Fruit fly (Drosophila melanogaster) whole organism, embryonic: ENCODE results near the gene CG10140.

Source experiments
- Ada2b ChIP-seq: fragments of 200-800 bp; sonication (Bioruptor generic); IDR thresholded peaks from 2 replicates; pipeline ENCODE4 v1.3.6; 2022; ENCODE audit warnings: missing biosample characterization, missing genetic modification characterization
- Awh ChIP-seq: fragments of 200-800 bp; sonication (Bioruptor generic); IDR thresholded peaks from 2 replicates; pipeline ENCODE4, ENCODE4 v1.3.6; 2022; ENCODE audit warnings: missing biosample characterization, missing genetic modification characterization
- B-H2 ChIP-seq: fragments of 200-800 bp; sonication (Bioruptor generic); optimal IDR thresholded peaks from 2 replicates; lab custom pipeline; 2018; ENCODE audit warnings: missing biosample characterization, mild to moderate bottlenecking, missing genetic modification characterization
- CG11695 ChIP-seq: fragments of 200-800 bp; sonication (Bioruptor generic); IDR thresholded peaks from 3 replicates; pipeline ENCODE4 v1.3.6; 2022; ENCODE audit warnings: missing biosample characterization, missing genetic modification characterization
- CG12104 ChIP-seq: fragments of 200-800 bp; sonication (Bioruptor generic); optimal IDR thresholded peaks from 3 replicates; lab custom pipeline; 2016; ENCODE audit warnings: missing biosample characterization, missing genetic modification characterization
- CG13296 ChIP-seq: fragments of 200-800 bp; sonication (Bioruptor generic); optimal IDR thresholded peaks from 3 replicates; lab custom pipeline; 2018; ENCODE audit warnings: missing biosample characterization, mild to moderate bottlenecking, missing genetic modification characterization
- CG13775 ChIP-seq: fragments of 200-800 bp; sonication (Bioruptor generic); optimal IDR thresholded peaks from 3 replicates; lab custom pipeline; 2017; ENCODE audit warnings: missing biosample characterization, mild to moderate bottlenecking, missing genetic modification characterization
- CG13894 ChIP-seq: fragments of 200-800 bp; sonication (Bioruptor generic); optimal IDR thresholded peaks from 3 replicates; lab custom pipeline; 2018; ENCODE audit warnings: missing biosample characterization, mild to moderate bottlenecking, missing genetic modification characterization, moderate library complexity
- CG14860 ChIP-seq: fragments of 200-800 bp; sonication (Bioruptor generic); IDR thresholded peaks from 3 replicates; pipeline ENCODE4 v1.3.6; 2022; ENCODE audit warnings: missing biosample characterization, missing genetic modification characterization; ENCODE audit not compliant: partially characterized antibody
- CG17359 ChIP-seq: fragments of 200-800 bp; sonication (Bioruptor generic); optimal IDR thresholded peaks from 3 replicates; lab custom pipeline; 2018; ENCODE audit warnings: missing biosample characterization, mild to moderate bottlenecking, missing genetic modification characterization, moderate library complexity
- CG17361 ChIP-seq: fragments of 200-800 bp; sonication (Bioruptor generic); IDR thresholded peaks from 3 replicates; pipeline ENCODE4 v1.3.6; 2022; ENCODE audit warnings: missing biosample characterization, missing genetic modification characterization
- CG18011 ChIP-seq: fragments of 200-800 bp; sonication (Bioruptor generic); optimal IDR thresholded peaks from 2 replicates; lab custom pipeline; 2017; ENCODE audit warnings: missing biosample characterization, missing genetic modification characterization, mild to moderate bottlenecking, moderate library complexity, missing genotype
- CG30403 ChIP-seq: fragments of 200-800 bp; sonication (Bioruptor generic); optimal IDR thresholded peaks from 3 replicates; lab custom pipeline; 2016; ENCODE audit warnings: missing biosample characterization, missing genetic modification characterization
- CG3995 ChIP-seq: fragments of 200-800 bp; sonication (Bioruptor generic); optimal IDR thresholded peaks from 3 replicates; lab custom pipeline; 2016; ENCODE audit warnings: missing biosample characterization, missing genetic modification characterization
- CG4424 ChIP-seq: fragments of 200-800 bp; sonication (Bioruptor generic); optimal IDR thresholded peaks from 3 replicates; lab custom pipeline; 2016; ENCODE audit warnings: missing biosample characterization, missing genetic modification characterization
- CTCF ChIP-seq: fragments of 200-800 bp; sonication (Bioruptor generic); optimal IDR thresholded peaks from 2 replicates; lab custom pipeline; 2017; ENCODE audit warnings: missing biosample characterization, mild to moderate bottlenecking, missing genetic modification characterization, moderate library complexity
- Chrac-16 ChIP-seq: fragments of 200-800 bp; sonication (Bioruptor generic); optimal IDR thresholded peaks from 3 replicates; lab custom pipeline; 2016; ENCODE audit warnings: missing biosample characterization, missing genetic modification characterization
- Dad ChIP-seq: fragments of 200-800 bp; sonication (Bioruptor generic); optimal IDR thresholded peaks from 3 replicates; lab custom pipeline; 2016; ENCODE audit warnings: missing biosample characterization, missing genetic modification characterization
- HHEX ChIP-seq: fragments of 200-800 bp; sonication (Bioruptor generic); optimal IDR thresholded peaks from 3 replicates; lab custom pipeline; 2017; ENCODE audit warnings: missing biosample characterization, mild to moderate bottlenecking, missing genetic modification characterization, missing genetic modification reagents
- Hr51 ChIP-seq, 2 experiments: fragments of 200-800 bp; sonication (Bioruptor generic); optimal IDR thresholded peaks; 2 replicates in 1 of 2; 3 replicates in 1 of 2; lab custom pipeline; 2016 to 2018; ENCODE audit warnings: missing biosample characterization in 2 of 2, missing genetic modification characterization in 2 of 2, mild to moderate bottlenecking in 1 of 2, moderate library complexity in 1 of 2
- Hsf ChIP-seq: fragments of 200-800 bp; sonication (Bioruptor generic); optimal IDR thresholded peaks from 3 replicates; lab custom pipeline; 2016; ENCODE audit warnings: missing biosample characterization, missing genetic modification characterization
- Lhr ChIP-seq: fragments of 200-800 bp; sonication (Bioruptor generic); optimal IDR thresholded peaks from 3 replicates; lab custom pipeline; 2017; ENCODE audit warnings: mild to moderate bottlenecking, missing biosample characterization, missing genetic modification reagents, missing genetic modification characterization
- Ssrp ChIP-seq: fragments of 200-800 bp; sonication (Bioruptor generic); optimal IDR thresholded peaks from 2 replicates; lab custom pipeline; 2018; ENCODE audit warnings: missing biosample characterization, mild to moderate bottlenecking, missing genetic modification characterization, moderate library complexity
- Trl ChIP-seq, 3 experiments: fragments of >200 bp in 2 of 3; fragments of 200-800 bp in 1 of 3; sonication (Bioruptor generic) in 1 of 3; optimal IDR thresholded peaks; 2 replicates in 1 of 3; 3 replicates in 2 of 3; lab custom pipeline; 2016 to 2017; ENCODE audit warnings: missing biosample characterization in 1 of 3, missing genetic modification characterization in 1 of 3
- ato ChIP-seq: fragments of 200-800 bp; sonication (Bioruptor generic); IDR thresholded peaks from 2 replicates; pipeline ENCODE4 v1.3.6; 2022; ENCODE audit warnings: missing biosample characterization, missing genetic modification characterization; ENCODE audit not compliant: partially characterized antibody
- bab2 ChIP-seq: fragments of 200-800 bp; sonication (Bioruptor generic); optimal IDR thresholded peaks from 2 replicates; lab custom pipeline; 2016; ENCODE audit warnings: missing biosample characterization, missing genetic modification characterization
- caup ChIP-seq: fragments of 200-800 bp; sonication (Bioruptor generic); optimal IDR thresholded peaks from 3 replicates; lab custom pipeline; 2017; ENCODE audit warnings: missing biosample characterization, mild to moderate bottlenecking, missing genetic modification characterization, moderate library complexity; ENCODE audit not compliant: severe bottlenecking
- chn ChIP-seq: fragments of 200-800 bp; sonication (Bioruptor generic); optimal IDR thresholded peaks from 2 replicates; lab custom pipeline; 2016; ENCODE audit warnings: missing biosample characterization, missing genetic modification characterization
- ems ChIP-seq: fragments of 200-800 bp; sonication (Bioruptor generic); optimal IDR thresholded peaks from 3 replicates; lab custom pipeline; 2016; ENCODE audit warnings: missing biosample characterization, missing genetic modification characterization
- exex ChIP-seq: fragments of 200-800 bp; sonication (Bioruptor generic); optimal IDR thresholded peaks from 4 replicates; lab custom pipeline; 2018; ENCODE audit warnings: missing biosample characterization, mild to moderate bottlenecking, missing genetic modification characterization, moderate library complexity
- fd64A ChIP-seq: fragments of 200-800 bp; sonication (Bioruptor generic); optimal IDR thresholded peaks from 3 replicates; lab custom pipeline; 2018; ENCODE audit warnings: missing biosample characterization, mild to moderate bottlenecking, missing genetic modification characterization
- her ChIP-seq: fragments of 200-800 bp; sonication (Bioruptor generic); optimal IDR thresholded peaks from 2 replicates; lab custom pipeline; 2016; ENCODE audit warnings: missing biosample characterization, missing genetic modification characterization
- ind ChIP-seq: fragments of 200-800 bp; sonication (Bioruptor generic); optimal IDR thresholded peaks from 3 replicates; lab custom pipeline; 2016; ENCODE audit warnings: missing biosample characterization, missing genetic modification characterization
- jumu ChIP-seq: fragments of 200-800 bp; sonication (Bioruptor generic); optimal IDR thresholded peaks from 3 replicates; lab custom pipeline; 2016; ENCODE audit warnings: missing biosample characterization, missing genetic modification characterization
- kay ChIP-seq: fragments of 200-800 bp; sonication (Bioruptor generic); optimal IDR thresholded peaks from 2 replicates; lab custom pipeline; 2016; ENCODE audit warnings: missing biosample characterization, missing genetic modification characterization
- lab ChIP-seq: fragments of 200-800 bp; sonication (Bioruptor generic); optimal IDR thresholded peaks from 3 replicates; lab custom pipeline; 2017; ENCODE audit warnings: missing biosample characterization, missing genetic modification characterization, mild to moderate bottlenecking, moderate library complexity, missing genetic modification reagents
- mirr ChIP-seq: fragments of 200-800 bp; sonication (Bioruptor generic); optimal IDR thresholded peaks from 3 replicates; lab custom pipeline; 2018; ENCODE audit warnings: missing biosample characterization, mild to moderate bottlenecking, missing genetic modification characterization
- pan ChIP-seq, 4 experiments: fragments of >200 bp in 3 of 4; fragments of 200-800 bp in 1 of 4; sonication (Bioruptor generic) in 1 of 4; optimal IDR thresholded peaks in 3 of 4; IDR thresholded peaks in 1 of 4; 2 replicates each; pipeline versions ENCODE4 v1.3.6 to Lab custom; 2017 to 2022; ENCODE audit warnings: missing biosample characterization in 2 of 4, missing genetic modification characterization in 2 of 4, mixed read lengths in 1 of 4
- phol ChIP-seq: fragments of 200-800 bp; sonication (Bioruptor generic); optimal IDR thresholded peaks from 3 replicates; lab custom pipeline; 2018; ENCODE audit warnings: missing biosample characterization, mild to moderate bottlenecking, missing genetic modification characterization, moderate library complexity
- psq ChIP-seq: fragments of 200-800 bp; sonication (Bioruptor generic); optimal IDR thresholded peaks from 2 replicates; lab custom pipeline; 2017; ENCODE audit warnings: missing biosample characterization, missing genetic modification characterization
- row ChIP-seq: fragments of 200-800 bp; sonication (Bioruptor generic); IDR thresholded peaks from 3 replicates; pipeline ENCODE4 v1.3.6; 2022; ENCODE audit warnings: missing biosample characterization, missing genetic modification characterization
- sd ChIP-seq: fragments of 200-800 bp; sonication (Bioruptor generic); optimal IDR thresholded peaks from 3 replicates; lab custom pipeline; 2018; ENCODE audit warnings: missing biosample characterization, mild to moderate bottlenecking, missing genetic modification characterization, moderate library complexity
- sens ChIP-seq: fragments of 200-800 bp; sonication (Bioruptor generic); peaks from one replicate; lab custom pipeline; 2016; ENCODE audit warnings: missing biosample characterization, missing genetic modification characterization
- slou ChIP-seq: fragments of 200-800 bp; sonication (Bioruptor generic); optimal IDR thresholded peaks from 3 replicates; lab custom pipeline; 2016; ENCODE audit warnings: missing biosample characterization, missing genetic modification characterization
- sob ChIP-seq: fragments of 200-800 bp; sonication (Bioruptor generic); IDR thresholded peaks from 2 replicates; pipeline ENCODE4 v1.3.6; 2022; ENCODE audit warnings: missing biosample characterization, missing genetic modification characterization
- tin ChIP-seq: fragments of 200-800 bp; sonication (Bioruptor generic); optimal IDR thresholded peaks from 3 replicates; lab custom pipeline; 2016; ENCODE audit warnings: missing biosample characterization, missing genetic modification characterization
- toy ChIP-seq: fragments of 200-800 bp; sonication (Bioruptor generic); IDR thresholded peaks from 2 replicates; pipeline ENCODE4 v1.3.6; 2022; ENCODE audit warnings: missing biosample characterization, missing genetic modification characterization
- trh ChIP-seq: fragments of 200-800 bp; sonication (Bioruptor generic); optimal IDR thresholded peaks from 2 replicates; lab custom pipeline; 2016; ENCODE audit warnings: missing biosample characterization, missing genetic modification characterization
- wdn ChIP-seq: fragments of 200-800 bp; sonication (Bioruptor generic); IDR thresholded peaks from 2 replicates; pipeline ENCODE4 v1.3.6; 2022; ENCODE audit warnings: missing biosample characterization, missing genetic modification characterization

CG10140 gene

dm6 chr3L:13479609-13480240 lies 39.5 kb upstream of the CG10140 start (continued):
- TF ChIP-seq Dad (GFP tag; lab: Kevin White, UChicago) (no peak), phol (tag; lab: Kevin White, UChicago) (peak; percentile 48), CG17359 (tag; lab: Kevin White, UChicago) (peak; percentile 49), Chrac-16 (GFP tag; lab: Kevin White, UChicago) (no peak), lab (GFP tag; lab: Kevin White, UChicago) (peak; percentile 78), CG4424 (GFP tag; lab: Kevin White, UChicago) (peak; percentile 37), caup (GFP tag; lab: Kevin White, UChicago) (peak; percentile 52), ato (GFP tag; lab: Robert Waterston, UW) (peak; percentile 33; the same call in 1 of the 2 replicates), jumu (GFP tag; lab: Kevin White, UChicago) (no peak), mirr (GFP tag; lab: Kevin White, UChicago) (no peak), Trl (optimal IDR thresholded peaks at IDR 0.05; lab: Kevin White, UChicago) (peak in 1 of 2 experiments; percentile 23), Trl (GFP tag; optimal IDR thresholded peaks at IDR 0.05; lab: Kevin White, UChicago) (no peak), Ada2b (GFP tag; lab: Robert Waterston, UW) (peak; percentile 44; the same call in 1 of the 2 replicates), ind (GFP tag; lab: Kevin White, UChicago) (peak; percentile 55), CG13775 (GFP tag; lab: Kevin White, UChicago) (peak; percentile 43), Hsf (GFP tag; lab: Kevin White, UChicago) (peak; percentile 38), sob (peak; percentile 51; the same call in 1 of the 2 replicates), HHEX (GFP tag; lab: Kevin White, UChicago) (peak; percentile 53), exex (peak; percentile 43), bab2 (GFP tag; lab: Kevin White, UChicago) (peak; percentile 44), Awh (GFP tag; lab: Robert Waterston, UW) (0 out of 2 replicates have a peak, but pooled peaks have one; percentile 13), CG18011 (GFP tag; lab: Kevin White, UChicago) (peak; percentile 44), sd (tag; lab: Kevin White, UChicago) (peak; percentile 72), CG30403 (GFP tag; lab: Kevin White, UChicago) (peak; percentile 55), CG11695 (GFP tag; lab: Robert Waterston, UW) (peak; percentile 51; the same call in 1 of the 3 replicates), Lhr (GFP tag; lab: Kevin White, UChicago) (no peak), wdn (GFP tag; lab: Robert Waterston, UW) (0 out of 2 replicates have a peak, but pooled peaks have one; percentile 21), Hr51 (GFP tag; optimal IDR thresholded peaks at IDR 0.05; lab: Kevin White, UChicago) (peak in 1 of 2 experiments; percentile 69), CG3995 (GFP tag; lab: Kevin White, UChicago) (peak; percentile 0), sens (GFP tag; lab: Kevin White, UChicago) (peak; percentile 88), kay (GFP tag; lab: Kevin White, UChicago) (peak; percentile 23), Ssrp (peak; percentile 20), row (GFP tag; lab: Robert Waterston, UW) (peak; percentile 65), slou (no peak), ems (GFP tag; lab: Kevin White, UChicago) (peak; percentile 25), B-H2 (GFP tag; lab: Kevin White, UChicago) (peak; percentile 15), CG13296 (GFP tag; lab: Kevin White, UChicago) (peak; percentile 54), toy (no peak), her (GFP tag; lab: Kevin White, UChicago) (peak; percentile 31), CG17361 (GFP tag; lab: Robert Waterston, UW) (peak; percentile 67; the same call in 2 of the 3 replicates), trh (GFP tag; lab: Kevin White, UChicago) (no peak), pan (optimal IDR thresholded peaks at IDR 0.05; lab: Kevin White, UChicago) (no peak), pan (GFP tag; optimal IDR thresholded peaks at IDR 0.05 in 1 of 2, IDR thresholded peaks at IDR 0.05 in 1 of 2) (peak in 1 of 2 experiments; percentile 62), CG14860 (no peak), CG13894 (peak; percentile 60), tin (GFP tag; lab: Kevin White, UChicago) (peak; percentile 6), chn (GFP tag; lab: Kevin White, UChicago) (no peak), fd64A (no peak), psq (GFP tag; lab: Kevin White, UChicago) (peak; percentile 5), CG12104 (GFP tag; lab: Kevin White, UChicago) (peak; percentile 68), CTCF (GFP tag; lab: Kevin White, UChicago) (no peak)
